Fruit fly (Drosophila melanogaster) whole organism, embryonic: ENCODE results near the gene Or92a.

Experiments
- ATbp ChIP-seq: fragments of 200-800 bp; sonication (Bioruptor generic); optimal IDR thresholded peaks from 2 replicates; lab custom pipeline; 2017; ENCODE audit warnings: missing biosample characterization, mild to moderate bottlenecking, missing genetic modification characterization, missing genetic modification reagents
- C15 ChIP-seq: fragments of 200-800 bp; sonication (Bioruptor generic); IDR thresholded peaks from 3 replicates; pipeline ENCODE4 v1.3.6; 2022; ENCODE audit warnings: missing biosample characterization, missing genetic modification characterization
- CG11723 ChIP-seq: fragments of 200-800 bp; sonication (Bioruptor generic); optimal IDR thresholded peaks from 2 replicates; lab custom pipeline; 2017; ENCODE audit warnings: missing biosample characterization, mild to moderate bottlenecking, missing genetic modification characterization
- CG12219 ChIP-seq: fragments of 200-800 bp; sonication (Bioruptor generic); optimal IDR thresholded peaks from 3 replicates; lab custom pipeline; 2018; ENCODE audit warnings: missing biosample characterization, mild to moderate bottlenecking, missing genetic modification characterization
- CG13424 ChIP-seq: fragments of 200-800 bp; sonication (Bioruptor generic); optimal IDR thresholded peaks from 2 replicates; lab custom pipeline; 2019; ENCODE audit warnings: missing biosample characterization, mild to moderate bottlenecking, missing genetic modification characterization, moderate library complexity
- CG15514 ChIP-seq: fragments of 200-800 bp; sonication (Bioruptor generic); optimal IDR thresholded peaks from 3 replicates; lab custom pipeline; 2017; ENCODE audit warnings: missing biosample characterization, missing genetic modification characterization, mild to moderate bottlenecking, moderate library complexity, missing genetic modification reagents
- CG1603 ChIP-seq: fragments of 200-800 bp; sonication (Bioruptor generic); optimal IDR thresholded peaks from 2 replicates; lab custom pipeline; 2019; ENCODE audit warnings: missing biosample characterization, mild to moderate bottlenecking, missing genetic modification characterization, moderate library complexity
- CG17361 ChIP-seq: fragments of 200-800 bp; sonication (Bioruptor generic); IDR thresholded peaks from 3 replicates; pipeline ENCODE4 v1.3.6; 2022; ENCODE audit warnings: missing biosample characterization, missing genetic modification characterization
- CG17385 ChIP-seq: fragments of 200-800 bp; sonication (Bioruptor generic); optimal IDR thresholded peaks from 3 replicates; lab custom pipeline; 2018; ENCODE audit warnings: missing biosample characterization, mild to moderate bottlenecking, missing genetic modification characterization
- CG17612 ChIP-seq: fragments of 200-800 bp; sonication (Bioruptor generic); IDR thresholded peaks from 2 replicates; pipeline ENCODE4 v1.3.6; 2022; ENCODE audit warnings: missing biosample characterization, missing genetic modification characterization
- CG18599 ChIP-seq: fragments of 200-800 bp; sonication (Bioruptor generic); optimal IDR thresholded peaks from 3 replicates; lab custom pipeline; 2017; ENCODE audit warnings: missing biosample characterization, missing genetic modification characterization, mild to moderate bottlenecking, moderate library complexity, missing genetic modification reagents
- CG3281 ChIP-seq: fragments of 200-800 bp; sonication (Bioruptor generic); optimal IDR thresholded peaks from 3 replicates; lab custom pipeline; 2017; ENCODE audit warnings: missing biosample characterization, mild to moderate bottlenecking, missing genetic modification characterization
- CG34422 ChIP-seq: fragments of 200-800 bp; sonication (Bioruptor generic); IDR thresholded peaks from 3 replicates; pipeline ENCODE4 v1.3.6; 2022; ENCODE audit warnings: missing biosample characterization, missing genetic modification characterization
- CG5180 ChIP-seq: fragments of 200-800 bp; sonication (Bioruptor generic); optimal IDR thresholded peaks from 3 replicates; lab custom pipeline; 2017; ENCODE audit warnings: missing biosample characterization, missing genetic modification characterization, mild to moderate bottlenecking, moderate library complexity, missing genetic modification reagents
- CG6272 ChIP-seq: fragments of 200-800 bp; sonication (Bioruptor generic); IDR thresholded peaks from 2 replicates; pipeline ENCODE4 v1.3.6; 2022; ENCODE audit warnings: missing biosample characterization, missing genetic modification characterization
- CG7928 ChIP-seq: fragments of 200-800 bp; sonication (Bioruptor generic); optimal IDR thresholded peaks from 2 replicates; lab custom pipeline; 2017; ENCODE audit warnings: missing biosample characterization, mild to moderate bottlenecking, missing genetic modification characterization
- CkIIα-i1 ChIP-seq: fragments of 200-800 bp; sonication (Bioruptor generic); IDR thresholded peaks from 2 replicates; pipeline ENCODE4 v1.3.6; 2022; ENCODE audit warnings: missing biosample characterization, missing genetic modification characterization
- Doc3 ChIP-seq: fragments of 200-800 bp; sonication (Bioruptor generic); IDR thresholded peaks from 3 replicates; pipeline ENCODE4 v1.3.6; 2022; ENCODE audit warnings: missing biosample characterization, missing genetic modification characterization; ENCODE audit not compliant: partially characterized antibody
- Drgx ChIP-seq: fragments of 200-800 bp; sonication (Bioruptor generic); IDR thresholded peaks from 2 replicates; pipeline ENCODE4 v1.3.6; 2022; ENCODE audit warnings: missing biosample characterization, missing genetic modification characterization
- E2f2 ChIP-seq: fragments of 200-800 bp; sonication (Bioruptor generic); IDR thresholded peaks from 2 replicates; pipeline ENCODE4 v1.3.6; 2022; ENCODE audit warnings: missing biosample characterization, missing genetic modification characterization
- Ets65A ChIP-seq: fragments of 200-800 bp; sonication (Bioruptor generic); peaks from one replicate; lab custom pipeline; 2016; ENCODE audit warnings: missing biosample characterization, missing genetic modification characterization
- Fer1 ChIP-seq: fragments of 200-800 bp; sonication (Bioruptor generic); optimal IDR thresholded peaks from 2 replicates; lab custom pipeline; 2017; ENCODE audit warnings: missing biosample characterization, mild to moderate bottlenecking, missing genetic modification characterization
- HLH4C ChIP-seq: fragments of 200-800 bp; sonication (Bioruptor generic); IDR thresholded peaks from 3 replicates; pipeline ENCODE4 v1.3.6; 2022; ENCODE audit warnings: missing biosample characterization, missing genetic modification characterization; ENCODE audit not compliant: partially characterized antibody
- Med ChIP-seq: fragments of 200-800 bp; sonication (Bioruptor generic); peaks from one replicate; lab custom pipeline; 2016; ENCODE audit warnings: missing biosample characterization, missing genetic modification characterization, mild to moderate bottlenecking, inconsistent platforms, moderate library complexity
- Meics ChIP-seq: fragments of 200-800 bp; sonication (Bioruptor generic); optimal IDR thresholded peaks from 2 replicates; lab custom pipeline; 2017; ENCODE audit warnings: missing biosample characterization, mild to moderate bottlenecking, missing genetic modification characterization
- Spps ChIP-seq: fragments of 200-800 bp; sonication (Bioruptor generic); optimal IDR thresholded peaks from 2 replicates; lab custom pipeline; 2018; ENCODE audit warnings: missing biosample characterization, mild to moderate bottlenecking, missing genetic modification characterization
- Vsx1 ChIP-seq: fragments of 200-800 bp; sonication (Bioruptor generic); optimal IDR thresholded peaks from 2 replicates; lab custom pipeline; 2017; ENCODE audit warnings: missing biosample characterization, mild to moderate bottlenecking, missing genetic modification characterization, missing genetic modification reagents
- Xrp1 ChIP-seq: fragments of 200-800 bp; sonication (Bioruptor generic); IDR thresholded peaks from 2 replicates; pipeline ENCODE4 v1.3.6; 2022; ENCODE audit warnings: missing biosample characterization, missing genetic modification characterization
- abd-A ChIP-seq: fragments of 200-800 bp; sonication (Bioruptor generic); optimal IDR thresholded peaks from 3 replicates; lab custom pipeline; 2019; ENCODE audit warnings: missing biosample characterization, mild to moderate bottlenecking, missing genetic modification characterization, moderate library complexity
- bsh ChIP-seq, 2 experiments: fragments of 200-800 bp; sonication (Bioruptor generic); optimal IDR thresholded peaks; 2 replicates each; lab custom pipeline; 2017 to 2018; ENCODE audit warnings: mild to moderate bottlenecking in 2 of 2, missing biosample characterization in 2 of 2, missing genetic modification characterization in 2 of 2, moderate library complexity in 1 of 2
- ewg ChIP-seq: fragments of 200-800 bp; sonication (Bioruptor generic); optimal IDR thresholded peaks from 3 replicates; lab custom pipeline; 2017; ENCODE audit warnings: mild to moderate bottlenecking, missing biosample characterization, missing genetic modification reagents, missing genetic modification characterization
- eyg ChIP-seq: fragments of 200-800 bp; sonication (Bioruptor generic); optimal IDR thresholded peaks from 3 replicates; lab custom pipeline; 2016; ENCODE audit warnings: missing biosample characterization, missing genetic modification characterization
- fd102C ChIP-seq: fragments of 200-800 bp; sonication (Bioruptor generic); optimal IDR thresholded peaks from 2 replicates; lab custom pipeline; 2018; ENCODE audit warnings: missing biosample characterization, mild to moderate bottlenecking, missing genetic modification characterization, moderate library complexity
- fd64A ChIP-seq: fragments of 200-800 bp; sonication (Bioruptor generic); optimal IDR thresholded peaks from 3 replicates; lab custom pipeline; 2018; ENCODE audit warnings: missing biosample characterization, mild to moderate bottlenecking, missing genetic modification characterization
- ftz-f1 ChIP-seq: fragments of 200-800 bp; sonication (Bioruptor generic); optimal IDR thresholded peaks from 2 replicates; lab custom pipeline; 2016; ENCODE audit warnings: missing biosample characterization, missing genetic modification characterization
- ind ChIP-seq: fragments of 200-800 bp; sonication (Bioruptor generic); optimal IDR thresholded peaks from 3 replicates; lab custom pipeline; 2016; ENCODE audit warnings: missing biosample characterization, missing genetic modification characterization
- kay ChIP-seq: fragments of 200-800 bp; sonication (Bioruptor generic); optimal IDR thresholded peaks from 2 replicates; lab custom pipeline; 2016; ENCODE audit warnings: missing biosample characterization, missing genetic modification characterization
- onecut ChIP-seq: fragments of 200-800 bp; sonication (Bioruptor generic); IDR thresholded peaks from 2 replicates; pipeline ENCODE4 v1.3.6; 2022; ENCODE audit warnings: missing biosample characterization, missing genetic modification characterization
- org-1 ChIP-seq: fragments of 200-800 bp; sonication (Bioruptor generic); optimal IDR thresholded peaks from 2 replicates; lab custom pipeline; 2017; ENCODE audit warnings: missing biosample characterization, missing genetic modification characterization
- pita ChIP-seq: fragments of 200-800 bp; sonication (Bioruptor generic); optimal IDR thresholded peaks from 2 replicates; lab custom pipeline; 2017; ENCODE audit warnings: missing biosample characterization, mild to moderate bottlenecking, missing genetic modification characterization
- pum ChIP-seq: fragments of 200-800 bp; sonication (Bioruptor generic); optimal IDR thresholded peaks from 2 replicates; lab custom pipeline; 2016; ENCODE audit warnings: missing biosample characterization, missing genetic modification characterization
- run ChIP-seq: fragments of 200-800 bp; sonication (Bioruptor generic); optimal IDR thresholded peaks from 3 replicates; lab custom pipeline; 2018; ENCODE audit warnings: missing biosample characterization, mild to moderate bottlenecking, missing genetic modification characterization
- scrt ChIP-seq: fragments of 200-800 bp; sonication (Bioruptor generic); optimal IDR thresholded peaks from 2 replicates; lab custom pipeline; 2018; ENCODE audit warnings: missing biosample characterization, mild to moderate bottlenecking, missing genetic modification characterization, moderate library complexity
- slbo ChIP-seq: fragments of 200-800 bp; sonication (Bioruptor generic); IDR thresholded peaks from 2 replicates; pipeline ENCODE4 v1.3.6; 2022; ENCODE audit warnings: missing biosample characterization, missing genetic modification characterization
- ssp ChIP-seq: fragments of 200-800 bp; sonication (Bioruptor generic); IDR thresholded peaks from 2 replicates; pipeline ENCODE4 v1.3.6; 2022; ENCODE audit warnings: missing biosample characterization, missing genetic modification characterization
- tap ChIP-seq: fragments of 200-800 bp; optimal IDR thresholded peaks from 3 replicates; lab custom pipeline; 2019; ENCODE audit warnings: missing biosample characterization, mild to moderate bottlenecking, missing genetic modification characterization, moderate library complexity
- tio ChIP-seq: fragments of 200-800 bp; sonication (Bioruptor generic); optimal IDR thresholded peaks from 2 replicates; lab custom pipeline; 2017; ENCODE audit warnings: missing biosample characterization, missing genetic modification characterization, inconsistent platforms
- tna ChIP-seq: fragments of 200-800 bp; sonication (Bioruptor generic); IDR thresholded peaks from 2 replicates; pipeline ENCODE4 v1.3.6; 2022; ENCODE audit warnings: missing biosample characterization, missing genetic modification characterization; ENCODE audit not compliant: partially characterized antibody
- vfl ChIP-seq: fragments of 200-800 bp; sonication (Bioruptor generic); optimal IDR thresholded peaks from 2 replicates; lab custom pipeline; 2016; ENCODE audit warnings: missing biosample characterization, missing genetic modification characterization
- zen ChIP-seq: fragments of 200-800 bp; sonication (Bioruptor generic); optimal IDR thresholded peaks from 3 replicates; lab custom pipeline; 2018; ENCODE audit warnings: missing biosample characterization, mild to moderate bottlenecking, missing genetic modification characterization, moderate library complexity

The Or92a gene

dm6 chr3R:20551487-20552079, 47.0 kb downstream of the Or92a start (continued):
- TF ChIP-seq Xrp1 (GFP tag; lab: Robert Waterston, UW) (no peak), Spps (tag; lab: Kevin White, UChicago) (no peak), tio (no peak), CG13424 (no peak), CG17361 (GFP tag; lab: Robert Waterston, UW) (no peak), fd64A (GFP tag; lab: Kevin White, UChicago) (no peak), CG6272 (GFP tag; lab: Robert Waterston, UW) (no peak), vfl (GFP tag; lab: Kevin White, UChicago) (no peak), org-1 (no peak), CG17612 (no peak), CkIIα-i1 (no peak), Vsx1 (peak; percentile 38), tna (GFP tag; lab: Robert Waterston, UW) (0 out of 2 replicates have a peak, but pooled peaks have one; percentile 15), CG12219 (GFP tag; lab: Kevin White, UChicago) (no peak), HLH4C (GFP tag; lab: Robert Waterston, UW) (no peak), bsh (GFP tag; optimal IDR thresholded peaks at IDR 0.05; lab: Kevin White, UChicago) (no peak), slbo (GFP tag; lab: Robert Waterston, UW) (no peak), ind (GFP tag; lab: Kevin White, UChicago) (no peak), pita (GFP tag; lab: Kevin White, UChicago) (peak; percentile 35), C15 (GFP tag; lab: Robert Waterston, UW) (no peak), CG15514 (GFP tag; lab: Kevin White, UChicago) (peak; percentile 21), CG17385 (GFP tag; lab: Kevin White, UChicago) (peak; percentile 24), Fer1 (GFP tag; lab: Kevin White, UChicago) (peak; percentile 7), CG34422 (GFP tag; lab: Robert Waterston, UW) (peak; percentile 21; the same call in 1 of the 3 replicates), ssp (no peak), Drgx (GFP tag; lab: Robert Waterston, UW) (0 out of 2 replicates have a peak, but pooled peaks have one; percentile 7), Doc3 (GFP tag; lab: Robert Waterston, UW) (no peak), eyg (GFP tag; lab: Kevin White, UChicago) (peak; percentile 10), fd102C (GFP tag; lab: Kevin White, UChicago) (no peak), ATbp (GFP tag; lab: Kevin White, UChicago) (no peak), CG11723 (GFP tag; lab: Kevin White, UChicago) (no peak), ftz-f1 (GFP tag; lab: Kevin White, UChicago) (peak; percentile 8), kay (GFP tag; lab: Kevin White, UChicago) (no peak), Ets65A (GFP tag; lab: Kevin White, UChicago) (peak; percentile 69), onecut (GFP tag; lab: Robert Waterston, UW) (peak; percentile 48), Med (GFP tag; lab: Kevin White, UChicago) (peak; percentile 45), scrt (GFP tag; lab: Kevin White, UChicago) (peak; percentile 97), CG18599 (GFP tag; lab: Kevin White, UChicago) (peak; percentile 10), zen (tag; lab: Kevin White, UChicago) (no peak), CG3281 (GFP tag; lab: Kevin White, UChicago) (peak; percentile 0), ewg (GFP tag; lab: Kevin White, UChicago) (no peak), CG5180 (peak; percentile 22), run (tag; lab: Kevin White, UChicago) (no peak), pum (no peak), Meics (GFP tag; lab: Kevin White, UChicago) (no peak), CG1603 (tag; lab: Kevin White, UChicago) (peak; percentile 14), abd-A (tag; lab: Kevin White, UChicago) (peak; percentile 16), E2f2 (GFP tag; lab: Robert Waterston, UW) (no peak), tap (tag; lab: Kevin White, UChicago) (no peak), CG7928 (GFP tag; lab: Kevin White, UChicago) (peak; percentile 80)
